Worm (Caenorhabditis elegans) whole organism, L4 larva: ENCODE results near the gene lin-25.

Experiments
- dpl-1 ChIP-seq: fragments of 150-350 bp; optimal IDR thresholded peaks from 2 replicates; lab custom pipeline; 2014; ENCODE audit warnings: missing biosample characterization, missing genetic modification reagents, missing genetic modification characterization
- lsy-2 ChIP-seq, 2 experiments: fragments of 150-350 bp in 1 of 2; sonication (generic microtip) in 1 of 2; optimal IDR thresholded peaks; 2 replicates each; lab custom pipeline; 2014 to 2017; ENCODE audit warnings: missing biosample characterization in 2 of 2, missing genetic modification characterization in 2 of 2
- nhr-11 ChIP-seq: fragments of 150-350 bp; optimal IDR thresholded peaks from 2 replicates; lab custom pipeline; 2014; ENCODE audit warnings: missing biosample characterization, missing genetic modification characterization
- zag-1 ChIP-seq: fragments of 150-350 bp; optimal IDR thresholded peaks from 2 replicates; lab custom pipeline; 2014; ENCODE audit warnings: missing biosample characterization, missing genetic modification characterization

DNA sequence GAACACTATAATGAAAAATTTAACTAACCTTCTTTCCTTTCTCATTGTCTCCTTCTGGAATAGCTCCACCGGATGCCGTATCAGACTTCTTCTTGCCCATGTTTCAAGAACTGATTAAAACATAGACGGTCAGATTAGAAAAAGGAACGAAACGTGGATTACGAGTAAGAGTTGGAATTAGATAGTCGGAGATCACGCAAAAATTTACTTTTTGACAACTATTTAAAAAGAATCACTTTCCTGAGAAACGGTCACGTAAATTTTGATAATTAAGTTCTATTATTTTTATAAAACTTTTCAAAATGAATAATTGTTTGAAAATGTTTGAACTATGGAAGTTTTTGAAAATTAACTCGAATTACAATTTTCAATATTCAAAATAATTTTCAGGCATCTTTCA is 37.6 kb upstream of the lin-25 start, which contains the start of gene cyc-2.2:
- TF ChIP-seq dpl-1 (GFP tag; lab: Kevin White, UChicago) (no peak), lsy-2 (tag; optimal IDR thresholded peaks at IDR 0.05; lab: Kevin White, UChicago) (no peak), zag-1 (tag; lab: Kevin White, UChicago) (no peak), nhr-11 (tag; lab: Kevin White, UChicago) (no peak)
